3 worm cellular contexts compared by ENCODE assay signal in genomic region chrII:12506511-12506910, ce11.
TF ChIP-seq lines count a peak whose summit lies in the region.

No protein-coding gene starts in this region.

TF ChIP-seq in whole organism, L1 larva, 84 proteins besides CTCF, POLR2A, EP300 and RAD21:
- TF ChIP-seq fkh-8 (tag; optimal IDR thresholded peaks at IDR 0.05; lab: Kevin White, UChicago) (peak; percentile 78), lin-14 (GFP tag; optimal IDR thresholded peaks at IDR 0.05; lab: Kevin White, UChicago) (no peak), swsn-7 (tag; optimal IDR thresholded peaks at IDR 0.05; lab: Kevin White, UChicago) (peak; percentile 0), sox-4 (tag; optimal IDR thresholded peaks at IDR 0.05; lab: Kevin White, UChicago) (peak; percentile 66), efl-3 (GFP tag; optimal IDR thresholded peaks at IDR 0.05; lab: Kevin White, UChicago) (no peak), blmp-1 (tag; optimal IDR thresholded peaks at IDR 0.05; lab: Kevin White, UChicago) (no peak), egl-13 (tag; optimal IDR thresholded peaks at IDR 0.05; lab: Kevin White, UChicago) (peak; percentile 25), aly-2 (tag; optimal IDR thresholded peaks at IDR 0.05; lab: Kevin White, UChicago) (no peak), hpl-2 (GFP tag; optimal IDR thresholded peaks at IDR 0.05; lab: Kevin White, UChicago) (no peak), rnt-1 (tag; optimal IDR thresholded peaks at IDR 0.05; lab: Kevin White, UChicago) (no peak), lin-39 (tag; optimal IDR thresholded peaks at IDR 0.05; lab: Kevin White, UChicago) (no peak), dsc-1 (tag; optimal IDR thresholded peaks at IDR 0.05; lab: Kevin White, UChicago) (peak; percentile 1), zag-1 (tag; optimal IDR thresholded peaks at IDR 0.05; lab: Kevin White, UChicago) (no peak), C16A3.4 (tag; optimal IDR thresholded peaks at IDR 0.05; lab: Kevin White, UChicago) (no peak), unc-130 (tag; optimal IDR thresholded peaks at IDR 0.05; lab: Kevin White, UChicago) (no peak), hlh-4 (tag; optimal IDR thresholded peaks at IDR 0.05; lab: Kevin White, UChicago) (no peak), ceh-8 (GFP tag; optimal IDR thresholded peaks at IDR 0.05; lab: Kevin White, UChicago) (peak; percentile 27), nhr-47 (tag; optimal IDR thresholded peaks at IDR 0.05; lab: Kevin White, UChicago) (peak; percentile 65), ceh-88 (GFP tag; IDR thresholded peaks at IDR 0.05; lab: Robert Waterston, UW) (no peak)

TF ChIP-seq in whole organism, L3 larva, 47 proteins besides CTCF, POLR2A, EP300 and RAD21:
- TF ChIP-seq R02D3.7 (tag; optimal IDR thresholded peaks at IDR 0.05; lab: Kevin White, UChicago): no peak
- no peak for TF ChIP-seq lsy-12 (tag; optimal IDR thresholded peaks at IDR 0.05; lab: Kevin White, UChicago)
- peak; percentile 10 for TF ChIP-seq nhr-11 (tag; optimal IDR thresholded peaks at IDR 0.05; lab: Kevin White, UChicago)
- no peak for TF ChIP-seq mml-1 (tag; optimal IDR thresholded peaks at IDR 0.05; lab: Kevin White, UChicago)
- no peak for TF ChIP-seq nhr-77 (tag; optimal IDR thresholded peaks at IDR 0.05; lab: Kevin White, UChicago)
- no peak for TF ChIP-seq nhr-23 (tag; optimal IDR thresholded peaks at IDR 0.05; lab: Kevin White, UChicago)

TF ChIP-seq in whole organism, L4 larva, 104 proteins besides CTCF, POLR2A, EP300 and RAD21:
- TF ChIP-seq hlh-11 (tag; optimal IDR thresholded peaks at IDR 0.05; lab: Kevin White, UChicago) (no peak), ceh-20 (GFP tag; IDR thresholded peaks at IDR 0.05; lab: Robert Waterston, UW) (no peak), fos-1 (tag; optimal IDR thresholded peaks at IDR 0.05; lab: Kevin White, UChicago) (no peak), aha-1 (tag; lab: Kevin White, UChicago) (peak; percentile 64), snpc-1.2 (GFP tag; IDR thresholded peaks at IDR 0.05; lab: Robert Waterston, UW) (no peak), nhr-77 (tag; optimal IDR thresholded peaks at IDR 0.05; lab: Kevin White, UChicago) (no peak), R02D3.7 (tag; optimal IDR thresholded peaks at IDR 0.05; lab: Kevin White, UChicago) (no peak), mxl-2 (GFP tag; conservative IDR thresholded peaks at IDR 0.05; lab: Robert Waterston, UW) (no peak)

Comparison
In these comparisons a context has a peak if more than half of its experiments do, and no peak if none do; other contexts are left out.
1. Of the 29 proteins assayed by ChIP-seq in both whole organism, L4 larva and whole organism, L1 larva: peak only in whole organism, L4 larva: aha-1; only in whole organism, L1 larva: none; in both: none; in neither: 28.